Fruit fly (Drosophila melanogaster) whole organism, pupa: ENCODE data around the gene loh.

Experiments
- CG10348 ChIP-seq: fragments of 200-800 bp; sonication (Bioruptor generic); IDR thresholded peaks from 2 replicates; pipeline ENCODE4 v1.3.6; 2022; ENCODE audit warnings: missing biosample characterization, missing genetic modification characterization
- CG12605 ChIP-seq: fragments of 200-800 bp; sonication (Bioruptor generic); IDR thresholded peaks from 2 replicates; pipeline ENCODE4 v1.3.6; 2022; ENCODE audit warnings: missing biosample characterization, missing genetic modification characterization
- CG13204 ChIP-seq: fragments of 200-800 bp; sonication (Bioruptor generic); optimal IDR thresholded peaks from 2 replicates; lab custom pipeline; 2018; ENCODE audit warnings: missing biosample characterization, mild to moderate bottlenecking, missing genetic modification characterization, moderate library complexity
- CG14655 ChIP-seq: fragments of 200-800 bp; sonication (Bioruptor generic); optimal IDR thresholded peaks from 3 replicates; lab custom pipeline; 2017; ENCODE audit warnings: mild to moderate bottlenecking, missing biosample characterization, missing genetic modification reagents, missing genetic modification characterization
- CG15710 ChIP-seq: fragments of 200-800 bp; sonication (Bioruptor generic); optimal IDR thresholded peaks from 2 replicates; lab custom pipeline; 2018; ENCODE audit warnings: missing biosample characterization, mild to moderate bottlenecking, missing genetic modification characterization, moderate library complexity
- CG17806 ChIP-seq: fragments of 200-800 bp; sonication (Bioruptor generic); optimal IDR thresholded peaks from 2 replicates; lab custom pipeline; 2018; ENCODE audit warnings: missing biosample characterization, mild to moderate bottlenecking, missing genetic modification characterization, moderate library complexity
- CG32121 ChIP-seq: fragments of 200-800 bp; sonication (Bioruptor generic); IDR thresholded peaks from 2 replicates; pipeline ENCODE4 v1.3.6; 2022; ENCODE audit warnings: missing biosample characterization, missing genetic modification characterization
- CG34367 ChIP-seq: fragments of 200-800 bp; sonication (Bioruptor generic); optimal IDR thresholded peaks from 2 replicates; lab custom pipeline; 2018; ENCODE audit warnings: missing biosample characterization, mild to moderate bottlenecking, missing genetic modification characterization
- CG4496 ChIP-seq: fragments of 200-800 bp; sonication (Bioruptor generic); IDR thresholded peaks from 3 replicates; pipeline ENCODE4 v1.3.6; 2022; ENCODE audit warnings: missing biosample characterization, missing genetic modification characterization
- CG8159 ChIP-seq: fragments of 200-800 bp; sonication (Bioruptor generic); optimal IDR thresholded peaks from 3 replicates; lab custom pipeline; 2018; ENCODE audit warnings: missing biosample characterization, mild to moderate bottlenecking, missing genetic modification characterization, moderate library complexity
- CG8301 ChIP-seq: fragments of 200-800 bp; sonication (Bioruptor generic); optimal IDR thresholded peaks from 2 replicates; lab custom pipeline; 2018; ENCODE audit warnings: missing biosample characterization, mild to moderate bottlenecking, missing genetic modification characterization
- CG9948 ChIP-seq: fragments of 200-800 bp; sonication (Bioruptor generic); optimal IDR thresholded peaks from 2 replicates; lab custom pipeline; 2018; ENCODE audit warnings: missing biosample characterization, mild to moderate bottlenecking, missing genetic modification characterization, moderate library complexity
- D1 ChIP-seq: fragments of 200-800 bp; sonication (Bioruptor generic); optimal IDR thresholded peaks from 2 replicates; lab custom pipeline; 2018; ENCODE audit warnings: missing biosample characterization, mild to moderate bottlenecking, missing genetic modification characterization, moderate library complexity
- EcR ChIP-seq: fragments of 200-800 bp; sonication (Bioruptor generic); optimal IDR thresholded peaks from 3 replicates; lab custom pipeline; 2019; ENCODE audit warnings: missing biosample characterization, missing genetic modification characterization, mild to moderate bottlenecking, moderate library complexity, missing genetic modification reagents
- Ets98B ChIP-seq: fragments of 200-800 bp; sonication (Bioruptor generic); IDR thresholded peaks from 2 replicates; pipeline ENCODE4 v1.3.6; 2022; ENCODE audit warnings: missing biosample characterization, missing genetic modification characterization
- Pif1A ChIP-seq: fragments of 200-800 bp; sonication (Bioruptor generic); optimal IDR thresholded peaks from 3 replicates; lab custom pipeline; 2016; ENCODE audit warnings: missing biosample characterization, missing genetic modification characterization
- Pif1B ChIP-seq: fragments of 200-800 bp; sonication (Bioruptor generic); optimal IDR thresholded peaks from 3 replicates; lab custom pipeline; 2016; ENCODE audit warnings: missing biosample characterization, missing genetic modification characterization
- Snoo ChIP-seq: fragments of 200-800 bp; sonication (Bioruptor generic); optimal IDR thresholded peaks from 3 replicates; lab custom pipeline; 2017; ENCODE audit warnings: missing biosample characterization, mild to moderate bottlenecking, missing genetic modification characterization, inconsistent platforms
- fd96Ca ChIP-seq: fragments of 200-800 bp; sonication (Bioruptor generic); IDR thresholded peaks from 3 replicates; pipeline ENCODE4 v1.3.6; 2022; ENCODE audit warnings: missing biosample characterization, missing genetic modification characterization
- gl ChIP-seq: fragments of 200-800 bp; sonication (Bioruptor generic); optimal IDR thresholded peaks from 2 replicates; lab custom pipeline; 2018; ENCODE audit warnings: missing biosample characterization, mild to moderate bottlenecking, missing genetic modification characterization
- rn ChIP-seq: fragments of 200-800 bp; sonication (Bioruptor generic); IDR thresholded peaks from 2 replicates; pipeline ENCODE4 v1.3.6; 2022; ENCODE audit warnings: missing biosample characterization, missing genetic modification characterization

loh gene

dm6 chr2L:10495495-10495894, 53.2 kb downstream of the loh start:
- TF ChIP-seq CG4496 (GFP tag; lab: Robert Waterston, UW) (no peak), CG14655 (no peak), EcR (no peak), CG9948 (tag; lab: Kevin White, UChicago) (no peak), CG12605 (GFP tag; lab: Robert Waterston, UW) (no peak), fd96Ca (GFP tag; lab: Robert Waterston, UW) (no peak), CG13204 (no peak), gl (tag; lab: Kevin White, UChicago) (no peak), Snoo (tag; lab: Kevin White, UChicago) (no peak), CG8301 (tag; lab: Kevin White, UChicago) (no peak), CG10348 (GFP tag; lab: Robert Waterston, UW) (no peak), Ets98B (GFP tag; lab: Robert Waterston, UW) (no peak), CG15710 (tag; lab: Kevin White, UChicago) (no peak), Pif1B (no peak), D1 (tag; lab: Kevin White, UChicago) (no peak), rn (GFP tag; lab: Robert Waterston, UW) (no peak), CG34367 (no peak), CG17806 (tag; lab: Kevin White, UChicago) (no peak), CG32121 (GFP tag; lab: Robert Waterston, UW) (no peak), CG8159 (tag; lab: Kevin White, UChicago) (no peak)
- TF ChIP-seq, all 21 proteins: peak for 0

dm6 chr2L:10496338-10496737, 54.0 kb downstream of the loh start:
- TF ChIP-seq fd96Ca (GFP tag; lab: Robert Waterston, UW), result no peak
- no peak for TF ChIP-seq CG32121 (GFP tag; lab: Robert Waterston, UW)
- no peak for TF ChIP-seq CG17806 (tag; lab: Kevin White, UChicago)
- no peak for TF ChIP-seq Pif1B

DNA sequence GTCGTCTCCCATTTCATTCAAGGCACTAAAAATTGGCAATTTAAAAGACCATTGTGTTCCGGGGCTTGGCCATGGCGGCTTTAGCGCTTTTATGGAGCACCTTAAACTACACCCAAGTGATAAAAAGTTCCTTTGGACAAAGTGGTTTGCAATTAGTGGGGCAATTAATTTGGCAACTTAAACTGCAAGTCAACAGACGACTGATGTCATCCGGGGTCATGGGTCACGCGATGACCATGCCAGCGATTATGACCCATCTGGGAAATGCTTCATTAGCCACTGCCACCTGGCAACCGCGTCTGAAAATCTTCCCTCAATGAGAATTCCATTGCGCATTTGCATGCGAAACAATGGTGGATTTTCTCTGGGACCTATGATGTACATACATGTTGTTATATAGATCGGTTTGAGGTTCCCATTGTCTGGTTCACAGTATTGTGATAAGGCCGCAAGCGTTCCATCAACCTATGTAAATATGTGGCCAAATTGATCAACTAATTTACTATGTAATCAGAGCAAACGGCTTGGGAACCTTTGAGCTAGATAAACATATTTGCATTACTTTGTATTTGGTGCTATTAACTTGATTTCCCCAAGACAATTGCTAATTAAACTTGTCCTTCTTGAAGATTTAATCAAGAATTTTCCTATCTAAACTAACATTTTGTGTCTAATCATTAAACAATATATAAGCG, 54.9 kb downstream of the loh start:
- TF ChIP-seq CG13204, result no peak
- no peak for TF ChIP-seq fd96Ca (GFP tag; lab: Robert Waterston, UW)
- no peak for TF ChIP-seq rn (GFP tag; lab: Robert Waterston, UW)
- TF ChIP-seq CG9948 (tag; lab: Kevin White, UChicago), result no peak
- no peak for TF ChIP-seq CG12605 (GFP tag; lab: Robert Waterston, UW)
- TF ChIP-seq CG8159 (tag; lab: Kevin White, UChicago), result no peak
- TF ChIP-seq D1 (tag; lab: Kevin White, UChicago), result no peak
- no peak for TF ChIP-seq Pif1B
- TF ChIP-seq EcR, result no peak
- no peak for TF ChIP-seq Pif1A (GFP tag; lab: Kevin White, UChicago)
- no peak for TF ChIP-seq CG10348 (GFP tag; lab: Robert Waterston, UW)
- no peak for TF ChIP-seq CG17806 (tag; lab: Kevin White, UChicago)
- no peak for TF ChIP-seq gl (tag; lab: Kevin White, UChicago)
- no peak for TF ChIP-seq Ets98B (GFP tag; lab: Robert Waterston, UW)
- no peak for TF ChIP-seq Snoo (tag; lab: Kevin White, UChicago)

- TF ChIP-seq EcR, result no peak
- TF ChIP-seq CG12605 (GFP tag; lab: Robert Waterston, UW), result no peak
- TF ChIP-seq CG9948 (tag; lab: Kevin White, UChicago), result no peak
- TF ChIP-seq CG34367, result no peak
- no peak for TF ChIP-seq Pif1B
- TF ChIP-seq CG15710 (tag; lab: Kevin White, UChicago), result no peak
- TF ChIP-seq CG32121 (GFP tag; lab: Robert Waterston, UW), result no peak
- no peak for TF ChIP-seq Ets98B (GFP tag; lab: Robert Waterston, UW)
- no peak for TF ChIP-seq fd96Ca (GFP tag; lab: Robert Waterston, UW)
- no peak for TF ChIP-seq Pif1A (GFP tag; lab: Kevin White, UChicago)
- TF ChIP-seq Snoo (tag; lab: Kevin White, UChicago), result no peak
Observed at dm6 chr2L:10499608-10500007, 57.3 kb downstream of the loh start.
